Worm (Caenorhabditis elegans): Measurements from ENCODE around the gene F58G1.3.

F58G1.3 gene

ce11 chrII:12908779-12909178 lies 19.4 kb downstream of the F58G1.3 start, which contains the start of gene ddn-2:
ddn-2 (plus strand) TSS chrII:12909079.
- TF ChIP-seq lsy-2 (tag; optimal IDR thresholded peaks at IDR 0.05): no peak
- no peak for TF ChIP-seq nhr-237 (tag; optimal IDR thresholded peaks at IDR 0.05)
- TF ChIP-seq nhr-6 (tag; optimal IDR thresholded peaks at IDR 0.05): no peak
- no peak for TF ChIP-seq snpc-4 (tag; optimal IDR thresholded peaks at IDR 0.05)
- no peak for TF ChIP-seq fos-1 (tag; optimal IDR thresholded peaks at IDR 0.05)
- TF ChIP-seq R02D3.7 (tag; optimal IDR thresholded peaks at IDR 0.05): no peak
- TF ChIP-seq gmeb-1 (tag; optimal IDR thresholded peaks at IDR 0.05): no peak
- TF ChIP-seq ZK546.5 (tag; optimal IDR thresholded peaks at IDR 0.05): no peak
- TF ChIP-seq skn-1 (tag; optimal IDR thresholded peaks at IDR 0.05): no peak
- TF ChIP-seq sma-3 (GFP tag; optimal IDR thresholded peaks at IDR 0.05): no peak
- TF ChIP-seq blmp-1 (tag; optimal IDR thresholded peaks at IDR 0.05; ENCODE audit: insufficient read depth): no peak
- TF ChIP-seq nhr-25 (tag; optimal IDR thresholded peaks at IDR 0.05): no peak
- TF ChIP-seq unc-62 (GFP tag; optimal IDR thresholded peaks at IDR 0.05): no peak
- no peak for TF ChIP-seq crh-2 (tag; optimal IDR thresholded peaks at IDR 0.05)
- TF ChIP-seq ztf-4 (tag; optimal IDR thresholded peaks at IDR 0.05): no peak
- no peak for TF ChIP-seq aly-2 (tag; optimal IDR thresholded peaks at IDR 0.05)
- TF ChIP-seq ama-1 (optimal IDR thresholded peaks at IDR 0.05): no peak
- no peak for TF ChIP-seq sma-9 (GFP tag; optimal IDR thresholded peaks at IDR 0.05)
- TF ChIP-seq sma-9 (tag; optimal IDR thresholded peaks at IDR 0.05): no peak
- no peak for TF ChIP-seq ztf-11 (tag; optimal IDR thresholded peaks at IDR 0.05)

ce11 chrII:12907070-12907469 lies 21.1 kb downstream of the F58G1.3 start, which contains the start of gene nspb-11:
nspb-11 (plus strand) TSS chrII:12907370.
- TF ChIP-seq peb-1 (tag; optimal IDR thresholded peaks at IDR 0.05) (no peak), dmd-4 (tag; optimal IDR thresholded peaks at IDR 0.05) (no peak), lsy-2 (tag; optimal IDR thresholded peaks at IDR 0.05) (no peak), sma-9 (GFP tag; optimal IDR thresholded peaks at IDR 0.05) (no peak), sma-9 (tag; optimal IDR thresholded peaks at IDR 0.05) (no peak), unc-39 (tag; optimal IDR thresholded peaks at IDR 0.05) (no peak), alr-1 (tag; optimal IDR thresholded peaks at IDR 0.05) (no peak), lin-13 (GFP tag; optimal IDR thresholded peaks at IDR 0.05) (no peak), gmeb-1 (tag; optimal IDR thresholded peaks at IDR 0.05) (no peak), egl-27 (tag; optimal IDR thresholded peaks at IDR 0.05) (no peak), nhr-237 (tag; optimal IDR thresholded peaks at IDR 0.05) (no peak), elt-3 (tag; optimal IDR thresholded peaks at IDR 0.05) (no peak), skn-1 (tag; optimal IDR thresholded peaks at IDR 0.05) (no peak), mab-5 (tag; optimal IDR thresholded peaks at IDR 0.05) (no peak), nhr-12 (tag; optimal IDR thresholded peaks at IDR 0.05) (no peak), R02D3.7 (tag; optimal IDR thresholded peaks at IDR 0.05) (no peak), ztf-11 (tag; optimal IDR thresholded peaks at IDR 0.05) (no peak), unc-62 (GFP tag; optimal IDR thresholded peaks at IDR 0.05) (no peak), lin-11 (tag; optimal IDR thresholded peaks at IDR 0.05) (no peak)

- TF ChIP-seq fos-1 (tag; optimal IDR thresholded peaks at IDR 0.05) (peak; percentile 91), nhr-12 (tag; optimal IDR thresholded peaks at IDR 0.05) (no peak)
These were observed 24.0 kb downstream of the F58G1.3 start, which contains the start of gene clec-66 for ce11 chrII:12904174-12904573. clec-66 (plus strand) TSS chrII:12904398.

- TF ChIP-seq fos-1 (tag; optimal IDR thresholded peaks at IDR 0.05): peak; percentile 70
- no peak for TF ChIP-seq lsy-2 (tag; optimal IDR thresholded peaks at IDR 0.05)
- no peak for TF ChIP-seq lin-13 (GFP tag; optimal IDR thresholded peaks at IDR 0.05)
- no peak for TF ChIP-seq ceh-16 (tag; optimal IDR thresholded peaks at IDR 0.05)
These were observed 27.1 kb downstream of the F58G1.3 start, which contains the start of gene clec-65 for ce11 chrII:12901025-12901424. clec-65 (plus strand) TSS chrII:12901325.

- TF ChIP-seq mdl-1 (tag; optimal IDR thresholded peaks at IDR 0.05) (no peak), snpc-4 (tag; optimal IDR thresholded peaks at IDR 0.05) (no peak), ama-1 (optimal IDR thresholded peaks at IDR 0.05) (no peak), fos-1 (tag; optimal IDR thresholded peaks at IDR 0.05) (peak; percentile 32), lin-39 (tag; optimal IDR thresholded peaks at IDR 0.05) (no peak), R02D3.7 (tag; optimal IDR thresholded peaks at IDR 0.05) (no peak), alr-1 (tag; optimal IDR thresholded peaks at IDR 0.05) (no peak)
These were observed 30.2 kb downstream of the F58G1.3 start, which contains the start of gene clec-64 for ce11 chrII:12897942-12898341. clec-64 (plus strand) TSS chrII:12898242.

- no peak for TF ChIP-seq zag-1 (tag; optimal IDR thresholded peaks at IDR 0.05)
- TF ChIP-seq crh-2 (tag; optimal IDR thresholded peaks at IDR 0.05): no peak
- TF ChIP-seq nhr-21 (tag; optimal IDR thresholded peaks at IDR 0.05): no peak
- no peak for TF ChIP-seq elt-3 (tag; optimal IDR thresholded peaks at IDR 0.05)
- TF ChIP-seq skn-1 (tag; optimal IDR thresholded peaks at IDR 0.05): no peak
- TF ChIP-seq ztf-4 (tag; optimal IDR thresholded peaks at IDR 0.05): no peak
- TF ChIP-seq peb-1 (tag; optimal IDR thresholded peaks at IDR 0.05): no peak
- TF ChIP-seq nhr-12 (tag; optimal IDR thresholded peaks at IDR 0.05): no peak
- TF ChIP-seq snpc-4 (tag; optimal IDR thresholded peaks at IDR 0.05): no peak
- TF ChIP-seq mab-5 (tag; optimal IDR thresholded peaks at IDR 0.05): no peak
- no peak for TF ChIP-seq nhr-77 (tag; optimal IDR thresholded peaks at IDR 0.05)
- TF ChIP-seq nhr-25 (tag; optimal IDR thresholded peaks at IDR 0.05): no peak
- TF ChIP-seq nhr-11 (tag; optimal IDR thresholded peaks at IDR 0.05): no peak
- TF ChIP-seq mbf-1 (tag; optimal IDR thresholded peaks at IDR 0.05): no peak
- no peak for TF ChIP-seq alr-1 (tag; optimal IDR thresholded peaks at IDR 0.05)
- no peak for TF ChIP-seq ztf-11 (tag; optimal IDR thresholded peaks at IDR 0.05)
- TF ChIP-seq sma-9 (GFP tag; optimal IDR thresholded peaks at IDR 0.05): no peak
- TF ChIP-seq sma-9 (tag; optimal IDR thresholded peaks at IDR 0.05): no peak
- no peak for TF ChIP-seq nhr-6 (tag; optimal IDR thresholded peaks at IDR 0.05)
- TF ChIP-seq sem-4 (tag; optimal IDR thresholded peaks at IDR 0.05): no peak
These were observed 30.8 kb downstream of the F58G1.3 start for ce11 chrII:12897361-12897760.

Measured in whole organism, L2 larva.